Worm (Caenorhabditis elegans) whole organism, L4/young adult: Measurements from ENCODE around the gene glb-27.
A peak's percentile ranks its signal among the peaks of the same experiment; 100 is the strongest.

ENCODE experiments used
- W03F9.2 ChIP-seq: fragments of 150-350 bp; optimal IDR thresholded peaks from 2 replicates; lab custom pipeline; 2014; ENCODE audit warnings: missing biosample characterization, missing genetic modification characterization
- dao-5 ChIP-seq: sonication (generic microtip); optimal IDR thresholded peaks from 2 replicates; lab custom pipeline; 2016; ENCODE audit warnings: missing genotype, missing genetic modification characterization, moderate library complexity, missing compliant biosample characterization
- him-1 ChIP-seq: sonication (generic microtip); optimal IDR thresholded peaks from 2 replicates; lab custom pipeline; 2016; ENCODE audit warnings: missing genotype, missing genetic modification reagents, missing genetic modification characterization, missing compliant biosample characterization

glb-27 gene

ce11 chrII:8559188-8559587, 3.1 kb upstream of the glb-27 start:
- TF ChIP-seq dao-5 (tag; lab: Kevin White, UChicago) (no peak), W03F9.2 (tag; lab: Kevin White, UChicago) (no peak), him-1 (tag; lab: Kevin White, UChicago) (no peak)

DNA sequence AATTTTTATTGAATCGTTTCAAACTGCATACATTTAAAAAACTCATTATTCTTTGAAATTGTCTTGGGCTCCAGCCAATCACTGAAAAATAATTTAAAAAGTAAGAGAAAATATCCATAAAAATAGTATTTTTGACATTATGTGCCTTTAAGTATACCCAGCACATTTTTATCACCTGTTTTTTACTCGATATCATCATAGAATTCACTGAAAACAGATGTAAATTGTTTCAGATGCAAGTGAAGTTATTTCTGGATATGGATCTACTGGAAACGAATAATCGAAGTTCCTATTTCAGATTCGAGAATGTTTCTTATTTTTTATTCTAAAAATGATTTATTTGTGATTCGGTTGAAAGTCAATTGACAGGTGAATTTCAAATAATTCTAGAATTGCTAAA, 1.5 kb downstream of the glb-27 start:
- no peak for TF ChIP-seq W03F9.2 (tag; lab: Kevin White, UChicago)
- TF ChIP-seq dao-5 (tag; lab: Kevin White, UChicago): no peak
- no peak for TF ChIP-seq him-1 (tag; lab: Kevin White, UChicago)

ce11 chrII:8551100-8551499, 5.0 kb downstream of the glb-27 start:
- TF ChIP-seq dao-5 (tag; lab: Kevin White, UChicago) (no peak), him-1 (tag; lab: Kevin White, UChicago) (no peak), W03F9.2 (tag; lab: Kevin White, UChicago) (no peak)

- peak; percentile 76 for TF ChIP-seq him-1 (tag; lab: Kevin White, UChicago)
- no peak for TF ChIP-seq W03F9.2 (tag; lab: Kevin White, UChicago)
- peak; percentile 92 for TF ChIP-seq dao-5 (tag; lab: Kevin White, UChicago)
Observed at ce11 chrII:8546975-8547374, 9.1 kb downstream of the glb-27 start.

- no peak for TF ChIP-seq dao-5 (tag; lab: Kevin White, UChicago)
- TF ChIP-seq W03F9.2 (tag; lab: Kevin White, UChicago): no peak
- no peak for TF ChIP-seq him-1 (tag; lab: Kevin White, UChicago)
Observed at ce11 chrII:8545315-8545714, 10.8 kb downstream of the glb-27 start, which contains the start of gene decr-1.2. Gene decr-1.2 (plus strand): TSS chrII:8545615.

ce11 chrII:8540412-8540811, 15.7 kb downstream of the glb-27 start, which contains the start of gene pqn-73:
Gene pqn-73 (plus strand): TSS chrII:8540712.
- TF ChIP-seq him-1 (tag; lab: Kevin White, UChicago) (no peak), W03F9.2 (tag; lab: Kevin White, UChicago) (no peak), dao-5 (tag; lab: Kevin White, UChicago) (no peak)

DNA sequence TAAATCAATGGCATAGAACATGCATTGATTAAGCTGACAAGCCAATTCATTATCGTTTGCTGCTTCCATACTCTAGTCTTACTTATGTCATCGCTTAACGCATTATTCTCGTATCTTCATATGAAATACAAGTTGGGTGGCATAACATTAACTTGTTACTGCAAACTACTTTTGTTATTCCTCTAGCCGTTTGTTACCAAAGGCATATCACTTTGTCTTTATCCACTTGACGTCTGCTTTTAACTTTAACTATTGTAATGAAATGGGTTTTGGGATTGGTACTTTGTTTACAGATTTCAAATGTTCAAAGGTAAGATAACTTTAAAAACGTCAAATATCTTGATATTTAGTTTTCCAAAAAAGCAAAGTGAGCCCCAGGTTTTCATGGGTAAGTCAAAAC, 20.0 kb downstream of the glb-27 start, which contains the start of gene W01C9.2:
Gene W01C9.2 (plus strand): TSS at position 301 of the 400 bp plus-strand sequence.
- TF ChIP-seq dao-5 (tag; lab: Kevin White, UChicago) (no peak), W03F9.2 (tag; lab: Kevin White, UChicago) (no peak)

DNA sequence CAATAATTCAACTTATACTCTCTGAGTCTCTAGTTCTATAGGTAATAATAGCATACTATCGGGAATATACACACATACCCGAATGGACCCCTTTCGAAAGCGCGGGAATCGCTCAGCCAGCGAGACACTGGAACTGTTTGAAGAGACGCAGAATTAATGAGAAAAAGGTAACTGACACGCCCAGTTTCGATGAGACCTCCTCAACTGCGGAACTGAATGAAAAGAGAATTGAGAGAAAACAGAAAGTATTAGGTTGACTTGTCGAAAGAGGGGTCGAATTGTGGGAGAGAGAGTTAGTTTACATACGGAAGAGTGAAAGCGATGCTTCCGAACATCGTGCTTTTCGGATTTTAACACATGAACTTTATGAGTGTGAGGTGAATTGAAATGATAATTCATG, 24.1 kb downstream of the glb-27 start:
- TF ChIP-seq W03F9.2 (tag; lab: Kevin White, UChicago) (no peak), dao-5 (tag; lab: Kevin White, UChicago) (no peak), him-1 (tag; lab: Kevin White, UChicago) (no peak)

- TF ChIP-seq him-1 (tag; lab: Kevin White, UChicago): no peak
- no peak for TF ChIP-seq W03F9.2 (tag; lab: Kevin White, UChicago)
- TF ChIP-seq dao-5 (tag; lab: Kevin White, UChicago): no peak
Observed at ce11 chrII:8531181-8531759, 24.8 kb downstream of the glb-27 start, which contains the start of gene gldi-7. Gene gldi-7 (minus strand): TSS chrII:8531222.

DNA sequence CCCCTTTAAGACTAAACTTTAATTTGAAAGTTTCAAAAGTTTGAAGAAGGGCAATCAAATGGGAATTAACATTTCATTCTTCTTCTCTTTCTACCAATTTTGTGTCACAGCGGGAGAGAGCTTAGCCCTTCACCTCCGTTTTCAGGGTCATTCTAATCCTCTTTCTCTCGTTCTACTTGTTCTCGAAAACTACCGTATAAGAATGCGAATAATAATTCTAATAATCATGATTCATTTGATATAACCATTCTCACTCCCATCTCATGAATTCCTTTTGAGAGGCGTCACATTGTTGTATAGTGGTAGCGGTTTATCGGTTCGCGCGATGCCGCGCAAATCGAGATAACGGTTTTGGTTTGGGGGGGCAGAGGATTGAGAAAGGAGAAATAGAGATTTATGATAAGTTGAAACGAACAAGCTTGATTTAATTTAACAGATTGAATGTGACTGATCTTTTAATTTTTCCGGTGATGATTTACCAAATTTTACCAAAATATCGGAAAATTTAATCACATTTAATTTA, 26.8 kb downstream of the glb-27 start:
- TF ChIP-seq him-1 (tag; lab: Kevin White, UChicago) (no peak), dao-5 (tag; lab: Kevin White, UChicago) (no peak), W03F9.2 (tag; lab: Kevin White, UChicago) (no peak)

- TF ChIP-seq him-1 (tag; lab: Kevin White, UChicago) (no peak), W03F9.2 (tag; lab: Kevin White, UChicago) (peak; percentile 82)
Observed at ce11 chrII:8525133-8525736, 30.8 kb downstream of the glb-27 start, which contains the start of the genes prp-9 and mrps-18B. Gene prp-9 (minus strand): TSS chrII:8525396. Gene mrps-18B (plus strand): TSS chrII:8525681.

DNA sequence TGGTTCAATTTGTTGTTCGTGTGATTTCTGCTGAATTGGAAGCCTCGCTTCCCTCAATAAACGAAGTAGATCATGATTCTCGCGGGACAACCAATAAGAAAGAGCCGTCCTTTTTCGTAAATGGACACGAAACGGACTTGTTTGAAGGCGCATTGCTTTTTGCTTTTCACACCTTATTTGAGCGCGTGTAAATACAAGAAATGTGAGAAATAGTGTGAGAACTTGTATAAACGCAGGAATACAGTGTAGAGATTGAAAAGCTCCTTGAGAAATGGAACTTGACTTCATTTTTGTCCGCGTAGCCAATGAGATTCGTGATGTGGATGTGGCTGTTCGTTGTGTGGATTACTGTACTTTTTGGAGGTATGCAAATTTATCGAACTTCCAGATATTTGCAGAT, 35.4 kb downstream of the glb-27 start, which contains the start of gene cht-2:
Gene cht-2 (plus strand): TSS at position 301 of the 400 bp plus-strand sequence.
- TF ChIP-seq dao-5 (tag; lab: Kevin White, UChicago): no peak
- TF ChIP-seq W03F9.2 (tag; lab: Kevin White, UChicago): no peak
- TF ChIP-seq him-1 (tag; lab: Kevin White, UChicago): no peak

DNA sequence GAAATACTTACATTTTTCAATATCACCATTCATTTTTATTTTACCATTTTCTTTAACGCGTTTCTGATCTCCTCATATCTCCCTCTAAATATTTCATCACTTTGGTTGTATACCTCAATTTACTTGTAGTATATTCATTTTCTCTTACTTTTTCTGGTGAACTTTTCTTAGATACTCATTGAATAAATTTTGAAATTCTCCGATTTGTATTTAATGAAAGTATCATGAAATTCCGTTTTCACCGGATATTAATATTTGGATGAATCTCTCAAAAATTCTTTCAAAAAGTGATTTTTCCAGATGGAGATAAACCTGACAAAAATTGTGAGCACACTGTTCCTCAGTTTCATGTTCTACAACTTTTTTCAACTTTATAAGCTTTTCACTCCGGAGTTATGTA, 37.9 kb downstream of the glb-27 start, which contains the start of gene T13H5.8:
Gene T13H5.8 (plus strand): TSS at position 301 of the 400 bp plus-strand sequence.
- no peak for TF ChIP-seq W03F9.2 (tag; lab: Kevin White, UChicago)
- no peak for TF ChIP-seq him-1 (tag; lab: Kevin White, UChicago)
- TF ChIP-seq dao-5 (tag; lab: Kevin White, UChicago): no peak
